Worm (Caenorhabditis elegans) whole organism, mixed stage, embryonic: ENCODE measurements around the gene F28G4.3.

Experiments used
- bed-3 ChIP-seq: fragments of 200-800 bp; sonication (Bioruptor generic); optimal IDR thresholded peaks from 3 replicates; lab custom pipeline; 2018; ENCODE audit warnings: mild to moderate bottlenecking, missing genetic modification characterization, moderate library complexity, missing compliant biosample characterization
- blmp-1 ChIP-seq: fragments of 150-350 bp; optimal IDR thresholded peaks from 2 replicates; lab custom pipeline; 2014; ENCODE audit warnings: missing biosample characterization, missing genetic modification characterization
- ceh-39 ChIP-seq: fragments of 150-350 bp; optimal IDR thresholded peaks from 2 replicates; lab custom pipeline; 2014; ENCODE audit warnings: missing biosample characterization, missing genetic modification characterization
- drap-1 ChIP-seq: fragments of 200-800 bp; sonication (Bioruptor generic); optimal IDR thresholded peaks from 3 replicates; lab custom pipeline; 2018; ENCODE audit warnings: mild to moderate bottlenecking, missing genetic modification characterization, missing compliant biosample characterization
- flh-1 ChIP-seq: fragments of 200-800 bp; sonication (Bioruptor generic); optimal IDR thresholded peaks from 2 replicates; lab custom pipeline; 2018; ENCODE audit warnings: mild to moderate bottlenecking, missing genetic modification characterization, moderate library complexity, missing compliant biosample characterization
- lin-13 ChIP-seq: fragments of 150-350 bp; optimal IDR thresholded peaks from 2 replicates; lab custom pipeline; 2014; ENCODE audit warnings: missing biosample characterization, missing genetic modification characterization
- nhr-2 ChIP-seq: fragments of 150-350 bp; optimal IDR thresholded peaks from 2 replicates; lab custom pipeline; 2014; ENCODE audit warnings: missing biosample characterization, missing genetic modification characterization
- nhr-237 ChIP-seq: fragments of 150-350 bp; optimal IDR thresholded peaks from 2 replicates; lab custom pipeline; 2014; ENCODE audit warnings: missing biosample characterization, missing genetic modification characterization
- nhr-76 ChIP-seq: sonication (generic microtip); optimal IDR thresholded peaks from 2 replicates; lab custom pipeline; 2017; ENCODE audit warnings: missing biosample characterization, missing genetic modification characterization
- pha-4 ChIP-seq: fragments of 150-350 bp; optimal IDR thresholded peaks from 2 replicates; lab custom pipeline; 2018; ENCODE audit warnings: missing biosample characterization, missing genetic modification reagents, missing genetic modification characterization
- sptf-1 ChIP-seq: sonication (generic microtip); optimal IDR thresholded peaks from 2 replicates; lab custom pipeline; 2017; ENCODE audit warnings: mild to moderate bottlenecking, missing genetic modification characterization, moderate library complexity, missing compliant biosample characterization
- unc-62 ChIP-seq: fragments of 150-350 bp; optimal IDR thresholded peaks from 2 replicates; lab custom pipeline; 2014; ENCODE audit warnings: missing biosample characterization, missing genetic modification reagents, missing genetic modification characterization
- ztf-11 ChIP-seq: fragments of 150-350 bp; optimal IDR thresholded peaks from 2 replicates; lab custom pipeline; 2014; ENCODE audit warnings: missing biosample characterization, missing genetic modification characterization

DNA sequence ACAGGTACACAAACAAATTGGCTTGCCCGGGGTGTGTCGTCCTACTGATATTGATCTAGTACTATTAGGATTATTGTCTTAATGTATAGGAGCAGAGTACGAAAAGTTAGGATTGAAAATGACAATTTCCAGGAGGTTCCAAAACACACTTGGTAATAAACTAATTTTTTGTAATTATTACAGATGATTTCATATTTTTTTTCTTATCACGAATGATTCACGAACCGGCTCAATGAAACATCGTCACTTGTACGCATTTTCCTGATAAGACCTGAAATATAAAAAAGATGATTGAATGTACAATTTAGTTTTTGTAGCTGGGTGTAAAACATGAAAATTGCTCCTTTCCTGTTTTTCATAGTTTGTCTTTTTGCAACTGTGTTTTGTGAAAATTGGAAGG, 14.9 kb upstream of the F28G4.3 start, which contains the start of the genes C31A11.13 and oac-6:
- TF ChIP-seq nhr-76 (tag; lab: Kevin White, UChicago) (no peak), nhr-237 (tag; lab: Kevin White, UChicago) (no peak), pha-4 (tag; lab: Kevin White, UChicago) (no peak), ceh-39 (tag; lab: Kevin White, UChicago) (no peak), lin-13 (tag; lab: Kevin White, UChicago) (no peak), unc-62 (GFP tag; lab: Kevin White, UChicago) (no peak), blmp-1 (no peak), sptf-1 (tag; lab: Kevin White, UChicago) (no peak), ztf-11 (tag; lab: Kevin White, UChicago) (no peak), flh-1 (GFP tag; lab: Kevin White, UChicago) (no peak), bed-3 (GFP tag; lab: Kevin White, UChicago) (no peak), nhr-2 (no peak), drap-1 (GFP tag; lab: Kevin White, UChicago) (no peak)
